Fruit fly (Drosophila melanogaster): ENCODE results near the gene CG34428.

Gene CG34428

dm6 chr3L:13032085-13032914 is 29.3 kb upstream of the CG34428 start (continued):
- TF ChIP-seq pan (optimal IDR thresholded peaks at IDR 0.05), result no peak
- TF ChIP-seq pan (GFP tag; optimal IDR thresholded peaks at IDR 0.05 in 1 of 2, IDR thresholded peaks at IDR 0.05 in 1 of 2), result no peak
- peak; percentile 36 for TF ChIP-seq wek (GFP tag; optimal IDR thresholded peaks at IDR 0.05)
- TF ChIP-seq CG10565 (GFP tag; optimal IDR thresholded peaks at IDR 0.05), result no peak
- peak; percentile 57 for TF ChIP-seq Med (GFP tag)
- TF ChIP-seq chif (GFP tag; optimal IDR thresholded peaks at IDR 0.05), result no peak
- peak; percentile 4 for TF ChIP-seq Lhr (GFP tag; optimal IDR thresholded peaks at IDR 0.05)
- TF ChIP-seq gsb-n (tag; optimal IDR thresholded peaks at IDR 0.05), result peak; percentile 68
- no peak for TF ChIP-seq gro (GFP tag; optimal IDR thresholded peaks at IDR 0.05)
- peak; percentile 16 for TF ChIP-seq sqz (GFP tag; optimal IDR thresholded peaks at IDR 0.05)
- peak; percentile 54 for TF ChIP-seq CG2712 (tag; optimal IDR thresholded peaks at IDR 0.05)
- no peak for TF ChIP-seq Kr (GFP tag; optimal IDR thresholded peaks at IDR 0.05)
- TF ChIP-seq D (optimal IDR thresholded peaks at IDR 0.05), result peak; percentile 43
- TF ChIP-seq D (GFP tag; optimal IDR thresholded peaks at IDR 0.05), result no peak
- peak; percentile 29 for TF ChIP-seq CG12659 (GFP tag; optimal IDR thresholded peaks at IDR 0.05)
- no peak for TF ChIP-seq Mrtf (GFP tag; IDR thresholded peaks at IDR 0.05)
- 0 out of 4 replicates have a peak, but pooled peaks have one; percentile 66 for TF ChIP-seq chinmo (GFP tag; IDR thresholded peaks at IDR 0.05; ENCODE audit: partially characterized antibody)
- TF ChIP-seq CG1832 (GFP tag; optimal IDR thresholded peaks at IDR 0.05), result peak; percentile 55
- peak; percentile 13 for TF ChIP-seq CG4820 (GFP tag; optimal IDR thresholded peaks at IDR 0.05)
- peak; percentile 45; the same call in 1 of the 2 replicates for TF ChIP-seq chm (GFP tag; IDR thresholded peaks at IDR 0.05)
- peak; percentile 51 for TF ChIP-seq CG1603 (tag; optimal IDR thresholded peaks at IDR 0.05)
- peak; percentile 21 for TF ChIP-seq CG12769 (tag; optimal IDR thresholded peaks at IDR 0.05)
- TF ChIP-seq Six4 (GFP tag; optimal IDR thresholded peaks at IDR 0.05), result no peak
- no peak for TF ChIP-seq Ets97D (GFP tag; optimal IDR thresholded peaks at IDR 0.05)
- TF ChIP-seq eyg (GFP tag; optimal IDR thresholded peaks at IDR 0.05), result no peak
- TF ChIP-seq sens-2 (GFP tag; IDR thresholded peaks at IDR 0.05), result 0 out of 2 replicates have a peak, but pooled peaks have one; percentile 29
- TF ChIP-seq Taf1 (GFP tag; IDR thresholded peaks at IDR 0.05), result no peak
- TF ChIP-seq CG43689 (GFP tag; IDR thresholded peaks at IDR 0.05), result 0 out of 2 replicates have a peak, but pooled peaks have one; percentile 3
- TF ChIP-seq CG31441 (GFP tag; IDR thresholded peaks at IDR 0.05), result peak; percentile 88
- TF ChIP-seq vvl (GFP tag; IDR thresholded peaks at IDR 0.05), result peak; percentile 44; the same call in 1 of the 2 replicates
- peak; percentile 42 for TF ChIP-seq CG7839 (tag; optimal IDR thresholded peaks at IDR 0.05)
- peak; percentile 80 for TF ChIP-seq abd-A (tag; optimal IDR thresholded peaks at IDR 0.05)
- no peak for TF ChIP-seq CG1233 (GFP tag; optimal IDR thresholded peaks at IDR 0.05)
- 0 out of 3 replicates have a peak, but pooled peaks have one; percentile 28 for TF ChIP-seq dysf (GFP tag; IDR thresholded peaks at IDR 0.05)
- peak; percentile 4 for TF ChIP-seq az2 (GFP tag; optimal IDR thresholded peaks at IDR 0.05)
- TF ChIP-seq CG17912 (GFP tag; optimal IDR thresholded peaks at IDR 0.05), result no peak
- TF ChIP-seq CG34376 (GFP tag; optimal IDR thresholded peaks at IDR 0.05), result no peak
- no peak for TF ChIP-seq lilli (GFP tag; optimal IDR thresholded peaks at IDR 0.05)
- TF ChIP-seq CG30431 (GFP tag; optimal IDR thresholded peaks at IDR 0.05), result no peak
- no peak for TF ChIP-seq Ets65A (GFP tag)
- TF ChIP-seq D19A (tag; optimal IDR thresholded peaks at IDR 0.05), result peak; percentile 23
- TF ChIP-seq HLHmδ (GFP tag; optimal IDR thresholded peaks at IDR 0.05), result peak; percentile 63
- peak; percentile 40 for TF ChIP-seq grau (tag; optimal IDR thresholded peaks at IDR 0.05)
- no peak for TF ChIP-seq Doc2 (GFP tag; IDR thresholded peaks at IDR 0.05)
- no peak for TF ChIP-seq Dref (GFP tag; IDR thresholded peaks at IDR 0.05)
- peak; percentile 65 for TF ChIP-seq Scr (GFP tag; IDR thresholded peaks at IDR 0.05; ENCODE audit: partially characterized antibody)
- TF ChIP-seq Sry-δ (GFP tag; optimal IDR thresholded peaks at IDR 0.05), result peak; percentile 23
- TF ChIP-seq zen2 (GFP tag; IDR thresholded peaks at IDR 0.05; ENCODE audit: partially characterized antibody), result 0 out of 3 replicates have a peak, but pooled peaks have one; percentile 18
- TF ChIP-seq CG30403 (GFP tag; optimal IDR thresholded peaks at IDR 0.05), result peak; percentile 15

Measured in whole organism, embryonic.